Worm (Caenorhabditis elegans) whole organism, L3 larva: ENCODE results near the gene srz-105.

Experiments used
- R02D3.7 ChIP-seq: fragments of 150-350 bp; optimal IDR thresholded peaks from 2 replicates; lab custom pipeline; 2014; ENCODE audit warnings: missing biosample characterization, missing genetic modification characterization
- aly-2 ChIP-seq: fragments of 150-350 bp; optimal IDR thresholded peaks from 2 replicates; lab custom pipeline; 2014; ENCODE audit warnings: missing biosample characterization, missing genetic modification characterization
- ceh-82 ChIP-seq: fragments of 150-350 bp; optimal IDR thresholded peaks from 2 replicates; lab custom pipeline; 2014; ENCODE audit warnings: missing biosample characterization, missing genetic modification characterization
- elt-3 ChIP-seq, 3 experiments: fragments of 150-350 bp in 1 of 3; sonication (generic microtip) in 2 of 3; optimal IDR thresholded peaks; 2 replicates in 2 of 3; 4 replicates in 1 of 3; lab custom pipeline; 2014 to 2017; ENCODE audit warnings: missing biosample characterization in 3 of 3, missing genetic modification characterization in 3 of 3
- lin-39 ChIP-seq: fragments of 150-350 bp; optimal IDR thresholded peaks from 2 replicates; lab custom pipeline; 2018; ENCODE audit warnings: missing biosample characterization, missing genetic modification reagents, missing genetic modification characterization
- nhr-77 ChIP-seq: fragments of 150-350 bp; optimal IDR thresholded peaks from 2 replicates; lab custom pipeline; 2014; ENCODE audit warnings: missing biosample characterization, missing genetic modification characterization
- skn-1 ChIP-seq: fragments of 150-350 bp; optimal IDR thresholded peaks from 2 replicates; lab custom pipeline; 2014; ENCODE audit warnings: missing biosample characterization, missing genetic modification characterization
- unc-39 ChIP-seq: sonication (generic microtip); optimal IDR thresholded peaks from 4 replicates; lab custom pipeline; 2017; ENCODE audit warnings: missing biosample characterization, missing genetic modification characterization
- ztf-4 ChIP-seq: fragments of 150-350 bp; optimal IDR thresholded peaks from 2 replicates; lab custom pipeline; 2014; ENCODE audit warnings: missing biosample characterization, missing genetic modification characterization

- no peak for TF ChIP-seq skn-1 (tag; lab: Kevin White, UChicago)
- TF ChIP-seq lin-39 (tag; lab: Kevin White, UChicago): no peak
- TF ChIP-seq R02D3.7 (tag; lab: Kevin White, UChicago): no peak
- TF ChIP-seq unc-39: no peak
- no peak for TF ChIP-seq ceh-82
- TF ChIP-seq nhr-77 (tag; lab: Kevin White, UChicago): no peak
- no peak for TF ChIP-seq aly-2 (tag; lab: Kevin White, UChicago)
- no peak for TF ChIP-seq elt-3 (tag; optimal IDR thresholded peaks at IDR 0.05; lab: Kevin White, UChicago)
- TF ChIP-seq ztf-4 (tag; lab: Kevin White, UChicago): no peak
Observed at ce11 chrIV:16350690-16351089, 26.0 kb downstream of the srz-105 start, which contains the start of gene C35D6.4.
